Worm (Caenorhabditis elegans) whole organism, mixed stage, embryonic: Measurements from ENCODE around the gene cysl-4.

Experiments used
- M03D4.4 ChIP-seq: sonication (generic microtip); optimal IDR thresholded peaks from 2 replicates; lab custom pipeline; 2017; ENCODE audit warnings: mild to moderate bottlenecking, missing genetic modification characterization, missing compliant biosample characterization
- blmp-1 ChIP-seq: fragments of 150-350 bp; optimal IDR thresholded peaks from 2 replicates; lab custom pipeline; 2014; ENCODE audit warnings: missing biosample characterization, missing genetic modification characterization
- ceh-43 ChIP-seq: fragments of 200-800 bp; sonication (Bioruptor generic); optimal IDR thresholded peaks from 2 replicates; lab custom pipeline; 2018; ENCODE audit warnings: mild to moderate bottlenecking, missing genetic modification characterization, moderate library complexity, missing compliant biosample characterization
- ceh-83 ChIP-seq: fragments of 200-800 bp; sonication (Bioruptor generic); optimal IDR thresholded peaks from 2 replicates; lab custom pipeline; 2018; ENCODE audit warnings: mild to moderate bottlenecking, missing genetic modification characterization, missing compliant biosample characterization
- ces-1 ChIP-seq: fragments of 150-350 bp; optimal IDR thresholded peaks from 2 replicates; lab custom pipeline; 2014; ENCODE audit warnings: missing biosample characterization, missing genetic modification reagents, missing genetic modification characterization
- cnd-1 ChIP-seq: fragments of 200-800 bp; sonication (Bioruptor generic); optimal IDR thresholded peaks from 2 replicates; lab custom pipeline; 2018; ENCODE audit warnings: mild to moderate bottlenecking, missing genetic modification characterization, missing compliant biosample characterization
- drap-1 ChIP-seq: fragments of 200-800 bp; sonication (Bioruptor generic); optimal IDR thresholded peaks from 3 replicates; lab custom pipeline; 2018; ENCODE audit warnings: mild to moderate bottlenecking, missing genetic modification characterization, missing compliant biosample characterization
- elt-1 ChIP-seq: sonication (generic microtip); optimal IDR thresholded peaks from 2 replicates; lab custom pipeline; 2017; ENCODE audit warnings: missing genetic modification characterization, mild to moderate bottlenecking, missing compliant biosample characterization, antibody characterized with exemption, moderate library complexity, borderline replicate concordance; ENCODE audit not compliant: insufficient read depth
- elt-3 ChIP-seq: fragments of 150-350 bp; optimal IDR thresholded peaks from 2 replicates; lab custom pipeline; 2014; ENCODE audit warnings: missing biosample characterization, missing genetic modification characterization
- flh-1 ChIP-seq: fragments of 200-800 bp; sonication (Bioruptor generic); optimal IDR thresholded peaks from 2 replicates; lab custom pipeline; 2018; ENCODE audit warnings: mild to moderate bottlenecking, missing genetic modification characterization, moderate library complexity, missing compliant biosample characterization
- ham-2 ChIP-seq: fragments of 200-800 bp; sonication (Bioruptor generic); optimal IDR thresholded peaks from 2 replicates; lab custom pipeline; 2018; ENCODE audit warnings: mild to moderate bottlenecking, missing genetic modification characterization, missing compliant biosample characterization
- hlh-1 ChIP-seq: fragments of 150-350 bp; optimal IDR thresholded peaks from 2 replicates; lab custom pipeline; 2014; ENCODE audit warnings: missing biosample characterization, missing genetic modification reagents, missing genetic modification characterization
- lin-13 ChIP-seq: fragments of 150-350 bp; optimal IDR thresholded peaks from 2 replicates; lab custom pipeline; 2014; ENCODE audit warnings: missing biosample characterization, missing genetic modification characterization
- lin-32 ChIP-seq: fragments of 200-800 bp; sonication (Bioruptor generic); optimal IDR thresholded peaks from 2 replicates; lab custom pipeline; 2018; ENCODE audit warnings: mild to moderate bottlenecking, missing genetic modification characterization, missing compliant biosample characterization
- lsy-2 ChIP-seq: fragments of 150-350 bp; optimal IDR thresholded peaks from 2 replicates; lab custom pipeline; 2014; ENCODE audit warnings: missing biosample characterization, missing genetic modification characterization
- mab-5 ChIP-seq: fragments of 150-350 bp; optimal IDR thresholded peaks from 2 replicates; lab custom pipeline; 2014; ENCODE audit warnings: missing biosample characterization, missing genetic modification characterization
- mep-1 ChIP-seq: fragments of 150-350 bp; optimal IDR thresholded peaks from 2 replicates; lab custom pipeline; 2017; ENCODE audit warnings: missing biosample characterization, missing genetic modification reagents, missing genetic modification characterization, inconsistent platforms
- mls-2 ChIP-seq: sonication (generic microtip); optimal IDR thresholded peaks from 2 replicates; lab custom pipeline; 2016; ENCODE audit warnings: mild to moderate bottlenecking, missing genetic modification characterization, moderate library complexity, missing compliant biosample characterization
- nhr-12 ChIP-seq: fragments of 150-350 bp; optimal IDR thresholded peaks from 2 replicates; lab custom pipeline; 2014; ENCODE audit warnings: missing biosample characterization, missing genetic modification characterization
- nhr-2 ChIP-seq: fragments of 150-350 bp; optimal IDR thresholded peaks from 2 replicates; lab custom pipeline; 2014; ENCODE audit warnings: missing biosample characterization, missing genetic modification characterization
- nhr-237 ChIP-seq: fragments of 150-350 bp; optimal IDR thresholded peaks from 2 replicates; lab custom pipeline; 2014; ENCODE audit warnings: missing biosample characterization, missing genetic modification characterization
- nhr-28 ChIP-seq: fragments of 150-350 bp; optimal IDR thresholded peaks from 2 replicates; lab custom pipeline; 2014; ENCODE audit warnings: missing biosample characterization, missing genetic modification characterization
- nhr-76 ChIP-seq: sonication (generic microtip); optimal IDR thresholded peaks from 2 replicates; lab custom pipeline; 2017; ENCODE audit warnings: missing biosample characterization, missing genetic modification characterization
- pha-4 ChIP-seq: fragments of 150-350 bp; optimal IDR thresholded peaks from 2 replicates; lab custom pipeline; 2018; ENCODE audit warnings: missing biosample characterization, missing genetic modification reagents, missing genetic modification characterization
- sem-2 ChIP-seq: fragments of 200-800 bp; sonication (Bioruptor generic); optimal IDR thresholded peaks from 2 replicates; lab custom pipeline; 2018; ENCODE audit warnings: mild to moderate bottlenecking, missing genetic modification characterization, missing compliant biosample characterization
- snpc-4 ChIP-seq: fragments of 150-350 bp; optimal IDR thresholded peaks from 2 replicates; lab custom pipeline; 2014; ENCODE audit warnings: missing biosample characterization, missing genetic modification characterization
- sptf-1 ChIP-seq: sonication (generic microtip); optimal IDR thresholded peaks from 2 replicates; lab custom pipeline; 2017; ENCODE audit warnings: mild to moderate bottlenecking, missing genetic modification characterization, moderate library complexity, missing compliant biosample characterization
- tbx-8 ChIP-seq: fragments of 200-800 bp; sonication (Bioruptor generic); optimal IDR thresholded peaks from 2 replicates; lab custom pipeline; 2018; ENCODE audit warnings: mild to moderate bottlenecking, missing genetic modification characterization, moderate library complexity, missing compliant biosample characterization
- unc-120 ChIP-seq: sonication (generic microtip); optimal IDR thresholded peaks from 2 replicates; lab custom pipeline; 2017; ENCODE audit warnings: missing genetic modification characterization, missing compliant biosample characterization; ENCODE audit not compliant: poor library complexity, severe bottlenecking
- unc-39 ChIP-seq: fragments of 150-350 bp; optimal IDR thresholded peaks from 2 replicates; lab custom pipeline; 2014; ENCODE audit warnings: missing biosample characterization, missing genetic modification characterization
- unc-62 ChIP-seq: fragments of 150-350 bp; optimal IDR thresholded peaks from 2 replicates; lab custom pipeline; 2014; ENCODE audit warnings: missing biosample characterization, missing genetic modification reagents, missing genetic modification characterization
- zip-8 ChIP-seq: fragments of 150-350 bp; optimal IDR thresholded peaks from 2 replicates; lab custom pipeline; 2014; ENCODE audit warnings: missing biosample characterization, missing genetic modification characterization
- ztf-11 ChIP-seq: fragments of 150-350 bp; optimal IDR thresholded peaks from 2 replicates; lab custom pipeline; 2014; ENCODE audit warnings: missing biosample characterization, missing genetic modification characterization

Gene cysl-4

ce11 chrV:2050790-2051189 lies 46.0 kb downstream of the cysl-4 start:
- TF ChIP-seq unc-39 (tag; lab: Kevin White, UChicago) (no peak), ceh-43 (GFP tag; lab: Kevin White, UChicago) (no peak), elt-3 (tag; lab: Kevin White, UChicago) (no peak), lin-13 (tag; lab: Kevin White, UChicago) (no peak), nhr-237 (tag; lab: Kevin White, UChicago) (no peak), cnd-1 (tag; lab: Kevin White, UChicago) (no peak), nhr-28 (tag; lab: Kevin White, UChicago) (no peak), nhr-76 (tag; lab: Kevin White, UChicago) (no peak), unc-120 (tag; lab: Kevin White, UChicago) (no peak), lin-32 (GFP tag; lab: Kevin White, UChicago) (no peak), ztf-11 (no peak), M03D4.4 (tag; lab: Kevin White, UChicago) (no peak), blmp-1 (tag; lab: Kevin White, UChicago) (no peak), sptf-1 (tag; lab: Kevin White, UChicago) (no peak), ceh-83 (no peak), lsy-2 (tag; lab: Kevin White, UChicago) (no peak), flh-1 (GFP tag; lab: Kevin White, UChicago) (no peak), snpc-4 (tag; lab: Kevin White, UChicago) (no peak)

DNA sequence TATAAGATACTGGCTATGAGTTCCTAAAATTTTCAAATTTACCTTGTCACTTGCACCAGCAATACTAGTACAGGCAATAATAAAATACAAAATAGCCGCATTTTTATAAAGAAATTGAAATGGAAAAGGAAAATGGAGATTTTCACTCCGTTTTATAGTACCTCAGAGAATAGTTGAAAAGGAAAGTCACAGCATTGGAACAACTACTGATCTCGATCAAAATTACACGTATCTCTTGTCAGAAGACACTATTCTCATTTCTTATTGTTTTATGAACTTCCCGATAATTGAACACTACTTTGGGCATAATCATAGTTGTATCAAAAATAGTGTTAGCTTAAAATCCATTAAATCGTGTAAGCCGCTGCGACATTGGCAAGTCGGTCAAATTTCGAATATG lies 46.7 kb downstream of the cysl-4 start, which contains the start of gene Y40B10A.11:
Gene Y40B10A.11 (minus strand): TSS at position 101 of the 400 bp plus-strand sequence.
- TF ChIP-seq nhr-12 (tag; lab: Kevin White, UChicago) (no peak), drap-1 (no peak), nhr-28 (tag; lab: Kevin White, UChicago) (no peak), ceh-43 (GFP tag; lab: Kevin White, UChicago) (no peak), ces-1 (no peak), elt-3 (tag; lab: Kevin White, UChicago) (no peak), ceh-83 (no peak), mep-1 (tag; lab: Kevin White, UChicago) (no peak), hlh-1 (tag; lab: Kevin White, UChicago) (no peak), tbx-8 (GFP tag; lab: Kevin White, UChicago) (no peak), lsy-2 (tag; lab: Kevin White, UChicago) (no peak), lin-13 (tag; lab: Kevin White, UChicago) (no peak), unc-62 (no peak)
- TF ChIP-seq, all 35 proteins: peak for 0

DNA sequence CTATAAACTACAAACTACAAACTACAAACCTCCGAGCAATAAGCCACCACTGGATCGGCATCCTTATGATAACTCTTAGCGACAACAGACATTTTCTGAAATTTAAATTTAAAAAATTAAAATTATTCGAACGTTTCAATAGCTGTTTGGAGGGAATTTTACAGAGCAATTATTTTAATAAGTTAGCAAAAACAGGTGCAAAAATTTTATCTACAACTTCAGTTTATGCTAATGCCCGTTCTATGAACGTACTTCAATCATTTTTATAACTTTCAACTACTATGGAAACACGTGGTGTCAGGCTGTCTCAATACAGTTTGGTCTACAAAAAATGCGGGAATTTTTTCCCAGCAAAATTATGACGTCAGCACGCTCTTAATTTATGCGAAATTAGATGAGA lies 48.8 kb downstream of the cysl-4 start, which contains the start of gene comt-5:
Gene comt-5 (minus strand): TSS at position 101 of the 400 bp plus-strand sequence.
- no peak for TF ChIP-seq nhr-2 (tag; lab: Kevin White, UChicago)
- no peak for TF ChIP-seq nhr-12 (tag; lab: Kevin White, UChicago)
- TF ChIP-seq nhr-28 (tag; lab: Kevin White, UChicago): no peak
- TF ChIP-seq lin-32 (GFP tag; lab: Kevin White, UChicago): no peak
- TF ChIP-seq hlh-1 (tag; lab: Kevin White, UChicago): no peak
- no peak for TF ChIP-seq blmp-1 (tag; lab: Kevin White, UChicago)
- TF ChIP-seq lsy-2 (tag; lab: Kevin White, UChicago): no peak
- TF ChIP-seq unc-39 (tag; lab: Kevin White, UChicago): no peak
- TF ChIP-seq mab-5 (tag; lab: Kevin White, UChicago): no peak
- TF ChIP-seq pha-4 (tag; lab: Kevin White, UChicago): no peak
- TF ChIP-seq lin-13 (tag; lab: Kevin White, UChicago): no peak
- no peak for TF ChIP-seq mls-2 (tag; lab: Kevin White, UChicago)
- TF ChIP-seq sem-2 (GFP tag; lab: Kevin White, UChicago): no peak
- TF ChIP-seq ztf-11: no peak
- no peak for TF ChIP-seq ham-2 (GFP tag; lab: Kevin White, UChicago)
- no peak for TF ChIP-seq nhr-237 (tag; lab: Kevin White, UChicago)
- no peak for TF ChIP-seq nhr-76 (tag; lab: Kevin White, UChicago)
- no peak for TF ChIP-seq elt-1 (tag; lab: Kevin White, UChicago)
- TF ChIP-seq, all 35 proteins: peak for 0

ce11 chrV:2054254-2054653 lies 49.5 kb downstream of the cysl-4 start:
- TF ChIP-seq zip-8 (tag; lab: Kevin White, UChicago) (no peak), ham-2 (GFP tag; lab: Kevin White, UChicago) (no peak), elt-3 (tag; lab: Kevin White, UChicago) (no peak), mep-1 (tag; lab: Kevin White, UChicago) (no peak), mab-5 (tag; lab: Kevin White, UChicago) (no peak), sem-2 (GFP tag; lab: Kevin White, UChicago) (no peak), ztf-11 (no peak), lsy-2 (tag; lab: Kevin White, UChicago) (no peak), lin-13 (tag; lab: Kevin White, UChicago) (no peak), unc-62 (no peak), ces-1 (no peak), ceh-43 (GFP tag; lab: Kevin White, UChicago) (no peak), mls-2 (tag; lab: Kevin White, UChicago) (no peak), snpc-4 (tag; lab: Kevin White, UChicago) (no peak), nhr-2 (tag; lab: Kevin White, UChicago) (no peak), lin-32 (GFP tag; lab: Kevin White, UChicago) (no peak), nhr-12 (tag; lab: Kevin White, UChicago) (no peak), nhr-76 (tag; lab: Kevin White, UChicago) (no peak), blmp-1 (tag; lab: Kevin White, UChicago) (no peak)
